Worm (Caenorhabditis elegans) whole organism, L2 larva: Measurements from ENCODE around the gene Y42A5A.5.
"Not testable (repeated sequence)": the region's sequence is repeated elsewhere in the genome, so short reads cannot be mapped to it uniquely, and the experiment has no call there.

ENCODE experiments used
- Y55F3AM.14 ChIP-seq: fragments of 200-800 bp; sonication (Bioruptor generic); optimal IDR thresholded peaks from 2 replicates; lab custom pipeline; 2018; ENCODE audit warnings: mild to moderate bottlenecking, missing genetic modification characterization, missing compliant biosample characterization
- ZK546.5 ChIP-seq: sonication (generic microtip); optimal IDR thresholded peaks from 2 replicates; lab custom pipeline; 2017; ENCODE audit warnings: missing biosample characterization, missing genetic modification characterization
- alr-1 ChIP-seq: fragments of 150-350 bp; optimal IDR thresholded peaks from 2 replicates; lab custom pipeline; 2014; ENCODE audit warnings: missing biosample characterization, missing genetic modification characterization
- aly-2 ChIP-seq: fragments of 150-350 bp; optimal IDR thresholded peaks from 2 replicates; lab custom pipeline; 2014; ENCODE audit warnings: missing biosample characterization, missing genetic modification characterization
- ceh-82 ChIP-seq: fragments of 150-350 bp; optimal IDR thresholded peaks from 2 replicates; lab custom pipeline; 2014; ENCODE audit warnings: missing biosample characterization, missing genetic modification characterization
- crh-2 ChIP-seq: sonication (generic microtip); optimal IDR thresholded peaks from 2 replicates; lab custom pipeline; 2017; ENCODE audit warnings: missing biosample characterization, missing genetic modification characterization
- elt-1 ChIP-seq: fragments of 150-350 bp; optimal IDR thresholded peaks from 2 replicates; lab custom pipeline; 2014; ENCODE audit warnings: missing biosample characterization, missing genetic modification characterization
- fos-1 ChIP-seq: fragments of 150-350 bp; optimal IDR thresholded peaks from 2 replicates; lab custom pipeline; 2014; ENCODE audit warnings: missing biosample characterization, missing genetic modification characterization
- lin-11 ChIP-seq: fragments of 150-350 bp; sonication (generic microtip); optimal IDR thresholded peaks from 2 replicates; lab custom pipeline; 2014; ENCODE audit warnings: missing biosample characterization, missing genetic modification characterization, inconsistent platforms, mixed read lengths
- lin-13 ChIP-seq: fragments of 150-350 bp; optimal IDR thresholded peaks from 2 replicates; lab custom pipeline; 2014; ENCODE audit warnings: missing biosample characterization, missing genetic modification reagents, missing genetic modification characterization
- lin-39 ChIP-seq: fragments of 150-350 bp; optimal IDR thresholded peaks from 2 replicates; lab custom pipeline; 2014; ENCODE audit warnings: missing biosample characterization, missing genetic modification reagents, missing genetic modification characterization
- lsy-2 ChIP-seq, 2 experiments: fragments of 150-350 bp in 1 of 2; sonication (generic microtip) in 1 of 2; optimal IDR thresholded peaks; 2 replicates each; lab custom pipeline; 2014 to 2017; ENCODE audit warnings: missing biosample characterization in 2 of 2, missing genetic modification characterization in 2 of 2
- mab-5 ChIP-seq: fragments of 150-350 bp; optimal IDR thresholded peaks from 2 replicates; lab custom pipeline; 2014; ENCODE audit warnings: missing biosample characterization, missing genetic modification characterization
- mbf-1 ChIP-seq: sonication (generic microtip); optimal IDR thresholded peaks from 2 replicates; lab custom pipeline; 2017; ENCODE audit warnings: missing biosample characterization, missing genetic modification characterization
- mdl-1 ChIP-seq, 2 experiments: fragments of 150-350 bp in 1 of 2; sonication (generic microtip) in 1 of 2; optimal IDR thresholded peaks; 2 replicates each; lab custom pipeline; 2017; ENCODE audit warnings: missing biosample characterization in 2 of 2, missing genetic modification characterization in 2 of 2
- nhr-11 ChIP-seq: fragments of 150-350 bp; optimal IDR thresholded peaks from 2 replicates; lab custom pipeline; 2014; ENCODE audit warnings: missing biosample characterization, missing genetic modification characterization
- nhr-12 ChIP-seq: fragments of 150-350 bp; optimal IDR thresholded peaks from 2 replicates; lab custom pipeline; 2014; ENCODE audit warnings: missing biosample characterization, missing genetic modification characterization
- nhr-23 ChIP-seq: fragments of 150-350 bp; optimal IDR thresholded peaks from 2 replicates; lab custom pipeline; 2014; ENCODE audit warnings: missing biosample characterization, missing genetic modification reagents, missing genetic modification characterization
- nhr-237 ChIP-seq: fragments of 150-350 bp; optimal IDR thresholded peaks from 2 replicates; lab custom pipeline; 2014; ENCODE audit warnings: missing biosample characterization, missing genetic modification characterization
- nhr-25 ChIP-seq: fragments of 150-350 bp; sonication (generic microtip); optimal IDR thresholded peaks from 3 replicates; lab custom pipeline; 2014; ENCODE audit warnings: missing biosample characterization, missing genetic modification characterization
- nhr-77 ChIP-seq: fragments of 150-350 bp; optimal IDR thresholded peaks from 2 replicates; lab custom pipeline; 2014; ENCODE audit warnings: missing biosample characterization, missing genetic modification characterization
- peb-1 ChIP-seq: fragments of 150-350 bp; optimal IDR thresholded peaks from 2 replicates; lab custom pipeline; 2014; ENCODE audit warnings: missing biosample characterization, missing genetic modification characterization
- sma-3 ChIP-seq: sonication (generic microtip); optimal IDR thresholded peaks from 2 replicates; lab custom pipeline; 2016; ENCODE audit warnings: missing genetic modification reagents, missing genetic modification characterization, missing compliant biosample characterization
- snpc-4 ChIP-seq: fragments of 150-350 bp; optimal IDR thresholded peaks from 2 replicates; lab custom pipeline; 2014; ENCODE audit warnings: missing biosample characterization, missing genetic modification characterization
- unc-39 ChIP-seq: fragments of 150-350 bp; optimal IDR thresholded peaks from 2 replicates; lab custom pipeline; 2014; ENCODE audit warnings: missing biosample characterization, missing genetic modification characterization
- unc-55 ChIP-seq: fragments of 150-350 bp; sonication (generic microtip); optimal IDR thresholded peaks from 3 replicates; lab custom pipeline; 2014; ENCODE audit warnings: missing biosample characterization, missing genetic modification reagents, missing genetic modification characterization
- unc-62 ChIP-seq: fragments of 150-350 bp; optimal IDR thresholded peaks from 2 replicates; lab custom pipeline; 2014; ENCODE audit warnings: missing biosample characterization, missing genetic modification reagents, missing genetic modification characterization
- zag-1 ChIP-seq: fragments of 150-350 bp; optimal IDR thresholded peaks from 2 replicates; lab custom pipeline; 2014; ENCODE audit warnings: missing biosample characterization, missing genetic modification characterization
- ztf-1 ChIP-seq: fragments of 200-800 bp; sonication (Bioruptor generic); conservative IDR thresholded peaks from 2 replicates; pipeline ENCODE4 v1.3.6; 2022; ENCODE audit warnings: missing genetic modification characterization, missing compliant biosample characterization
- ztf-4 ChIP-seq: fragments of 150-350 bp; optimal IDR thresholded peaks from 2 replicates; lab custom pipeline; 2014; ENCODE audit warnings: missing biosample characterization, missing genetic modification characterization

The Y42A5A.5 gene

DNA sequence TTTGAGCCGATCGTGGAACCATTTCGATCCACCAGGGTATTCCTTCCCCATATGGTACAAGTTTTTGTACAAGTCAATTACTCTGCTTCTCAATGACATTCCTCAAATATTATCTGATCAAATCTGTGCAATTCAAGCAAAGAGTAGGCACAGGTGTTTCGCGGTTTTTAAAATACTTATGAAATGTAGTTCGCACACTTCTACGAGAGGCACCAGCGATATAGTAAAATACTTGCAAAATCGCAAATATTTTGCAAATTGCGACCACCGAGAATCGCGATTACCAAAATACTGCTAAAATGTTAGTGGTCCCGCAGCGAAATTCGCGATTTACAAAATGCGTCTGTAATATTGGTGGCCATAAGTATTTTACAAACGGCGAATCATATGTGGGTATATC is at the start of gene Y42A5A.5:
TSS of gene Y42A5A.5 (minus strand) at position 101 of the 400 bp plus-strand sequence.
- not testable (repeated sequence) for TF ChIP-seq zag-1, lin-11, lin-39 (tag; lab: Kevin White, UChicago)

- TF ChIP-seq Y55F3AM.14 (GFP tag; lab: Kevin White, UChicago) (no peak), mbf-1 (tag; lab: Kevin White, UChicago) (no peak), elt-1 (tag; lab: Kevin White, UChicago) (no peak), ztf-1 (GFP tag; lab: Robert Waterston, UW) (no peak), nhr-23 (tag; lab: Kevin White, UChicago) (no peak), snpc-4 (tag; lab: Kevin White, UChicago) (no peak), aly-2 (tag; lab: Kevin White, UChicago) (no peak), fos-1 (no peak), ceh-82 (tag; lab: Kevin White, UChicago) (no peak), zag-1 (tag; lab: Kevin White, UChicago) (no peak), mab-5 (tag; lab: Kevin White, UChicago) (no peak), lin-13 (GFP tag; lab: Kevin White, UChicago) (no peak), lsy-2 (tag; optimal IDR thresholded peaks at IDR 0.05; lab: Kevin White, UChicago) (no peak), nhr-25 (tag; lab: Kevin White, UChicago) (no peak), unc-39 (no peak)
- TF ChIP-seq, all 48 proteins: peak for 0
Observed at ce11 chrV:11157947-11158346, 48.4 kb upstream of the Y42A5A.5 start, which contains the start of gene srg-42. TSS of gene srg-42 (minus strand) at chrV:11158047.

ce11 chrV:11156589-11156988 is 47.0 kb upstream of the Y42A5A.5 start:
- TF ChIP-seq lin-11 (tag; lab: Kevin White, UChicago) (no peak), aly-2 (tag; lab: Kevin White, UChicago) (no peak), unc-39 (no peak), peb-1 (tag; lab: Kevin White, UChicago) (no peak)

DNA sequence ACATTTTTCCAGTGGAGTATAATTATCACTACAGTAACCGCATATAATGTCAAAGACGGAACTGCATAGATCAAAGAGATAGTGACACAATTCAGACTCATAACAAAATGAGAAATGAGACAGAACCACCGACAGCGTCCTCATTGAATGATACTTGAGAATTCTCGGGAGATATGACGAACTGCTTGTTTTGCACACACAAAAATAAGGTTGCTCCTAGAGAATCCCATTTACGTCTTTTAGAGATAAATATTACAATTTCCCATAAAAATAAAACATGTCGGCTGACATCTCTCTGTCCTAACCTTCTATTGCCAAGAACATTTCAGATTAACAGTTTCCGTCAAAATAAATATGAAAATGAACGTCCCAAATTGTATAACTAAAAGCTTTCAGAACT is 46.0 kb upstream of the Y42A5A.5 start, which contains the start of gene srg-38:
TSS of gene srg-38 (minus strand) at position 101 of the 400 bp plus-strand sequence.
- TF ChIP-seq mab-5 (tag; lab: Kevin White, UChicago): no peak
- no peak for TF ChIP-seq alr-1
- TF ChIP-seq unc-55 (GFP tag; lab: Kevin White, UChicago): no peak
- TF ChIP-seq nhr-77 (tag; lab: Kevin White, UChicago): no peak
- no peak for TF ChIP-seq mbf-1 (tag; lab: Kevin White, UChicago)
- TF ChIP-seq sma-3 (GFP tag; lab: Kevin White, UChicago): no peak
- TF ChIP-seq fos-1: no peak
- TF ChIP-seq snpc-4 (tag; lab: Kevin White, UChicago): no peak
- no peak for TF ChIP-seq nhr-11 (tag; lab: Kevin White, UChicago)
- TF ChIP-seq ztf-1 (GFP tag; lab: Robert Waterston, UW): no peak
- TF ChIP-seq nhr-12 (tag; lab: Kevin White, UChicago): no peak
- no peak for TF ChIP-seq ztf-4 (tag; lab: Kevin White, UChicago)
- TF ChIP-seq unc-39: no peak

DNA sequence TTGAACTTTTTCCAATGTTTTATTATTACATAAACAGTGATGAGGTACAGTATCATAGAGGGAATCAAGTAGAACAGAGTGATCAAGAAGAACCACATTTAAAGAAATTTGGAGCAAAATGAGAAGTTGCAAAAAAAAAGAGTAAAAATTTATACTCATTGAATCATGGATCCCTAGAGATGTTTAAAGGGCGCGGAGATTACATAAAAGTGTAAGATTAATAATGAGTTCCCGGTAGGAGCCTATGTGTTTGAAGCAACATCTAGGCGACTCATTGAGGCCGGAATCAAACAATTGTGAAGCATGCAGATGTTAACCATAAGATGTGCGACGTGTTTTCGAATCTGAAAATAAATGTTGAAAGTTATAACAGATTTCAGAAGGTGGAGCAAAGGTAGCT is 42.8 kb upstream of the Y42A5A.5 start, which contains the start of gene srg-39:
TSS of gene srg-39 (minus strand) at position 101 of the 400 bp plus-strand sequence.
- TF ChIP-seq crh-2 (tag; lab: Kevin White, UChicago): no peak

- TF ChIP-seq mab-5 (tag; lab: Kevin White, UChicago) (no peak), aly-2 (tag; lab: Kevin White, UChicago) (no peak), unc-62 (GFP tag; lab: Kevin White, UChicago) (no peak), nhr-11 (tag; lab: Kevin White, UChicago) (no peak), peb-1 (tag; lab: Kevin White, UChicago) (no peak), ZK546.5 (no peak), Y55F3AM.14 (GFP tag; lab: Kevin White, UChicago) (no peak), unc-39 (no peak), ztf-4 (tag; lab: Kevin White, UChicago) (no peak), mbf-1 (tag; lab: Kevin White, UChicago) (no peak), nhr-25 (tag; lab: Kevin White, UChicago) (no peak), mdl-1 (tag; optimal IDR thresholded peaks at IDR 0.05; lab: Kevin White, UChicago) (no peak), nhr-237 (tag; lab: Kevin White, UChicago) (no peak), zag-1 (tag; lab: Kevin White, UChicago) (no peak), unc-55 (GFP tag; lab: Kevin White, UChicago) (no peak), elt-1 (tag; lab: Kevin White, UChicago) (no peak), ztf-1 (GFP tag; lab: Robert Waterston, UW) (no peak)
Observed at ce11 chrV:11149405-11149804, 39.9 kb upstream of the Y42A5A.5 start, which contains the start of gene T19C4.1. TSS of gene T19C4.1 (plus strand) at chrV:11149705.
